Fruit fly (Drosophila melanogaster): Measurements from ENCODE around the gene CG32808.

The CG32808 gene

dm6 chrX:1464033-1464432, 5.6 kb downstream of the CG32808 start, which contains the start of gene Ns3:
Ns3 (minus strand) TSS chrX:1464220.
- TF ChIP-seq dmrt93B (GFP tag; optimal IDR thresholded peaks at IDR 0.05) (no peak), CG9705 (GFP tag; optimal IDR thresholded peaks at IDR 0.05) (no peak), lola (GFP tag; optimal IDR thresholded peaks at IDR 0.05) (no peak), rgr (GFP tag; optimal IDR thresholded peaks at IDR 0.05) (no peak), CG32264 (GFP tag; optimal IDR thresholded peaks at IDR 0.05) (no peak), sv (GFP tag; optimal IDR thresholded peaks at IDR 0.05) (no peak), pan (optimal IDR thresholded peaks at IDR 0.05) (no peak), fru (GFP tag; optimal IDR thresholded peaks at IDR 0.05) (no peak), N (GFP tag; optimal IDR thresholded peaks at IDR 0.05) (no peak), Myc (optimal IDR thresholded peaks at IDR 0.05) (no peak), dsf (GFP tag; optimal IDR thresholded peaks at IDR 0.05; ENCODE audit: borderline replicate concordance) (no peak), Hr78 (GFP tag; optimal IDR thresholded peaks at IDR 0.05) (no peak), psq (GFP tag; optimal IDR thresholded peaks at IDR 0.05) (no peak), h (GFP tag; optimal IDR thresholded peaks at IDR 0.05) (no peak), Rel (GFP tag; optimal IDR thresholded peaks at IDR 0.05) (no peak), Rel (tag; optimal IDR thresholded peaks at IDR 0.05) (no peak), Hr83 (GFP tag; optimal IDR thresholded peaks at IDR 0.05; ENCODE audit: poor library complexity, severe bottlenecking) (no peak), OdsH (GFP tag; optimal IDR thresholded peaks at IDR 0.05) (no peak)

- TF ChIP-seq foxo (GFP tag; optimal IDR thresholded peaks at IDR 0.05) (no peak), ey (GFP tag; optimal IDR thresholded peaks at IDR 0.05) (no peak)
Measured at dm6 chrX:1461544-1461943, 8.1 kb downstream of the CG32808 start, which contains the start of gene CG14787. CG14787 (minus strand) TSS chrX:1461676.

- TF ChIP-seq foxo (GFP tag; optimal IDR thresholded peaks at IDR 0.05) (no peak), jim (GFP tag; optimal IDR thresholded peaks at IDR 0.05) (no peak), Hnf4 (GFP tag; optimal IDR thresholded peaks at IDR 0.05) (no peak), CG9705 (GFP tag; optimal IDR thresholded peaks at IDR 0.05) (no peak), pan (optimal IDR thresholded peaks at IDR 0.05) (no peak), Myc (optimal IDR thresholded peaks at IDR 0.05) (no peak), lola (GFP tag; optimal IDR thresholded peaks at IDR 0.05) (no peak), CG32264 (GFP tag; optimal IDR thresholded peaks at IDR 0.05) (no peak), Rel (GFP tag; optimal IDR thresholded peaks at IDR 0.05) (no peak), Rel (tag; optimal IDR thresholded peaks at IDR 0.05) (no peak)
Measured at dm6 chrX:1460278-1460872, 9.2 kb downstream of the CG32808 start, which contains the start of gene Lrpprc2. Lrpprc2 (minus strand) TSS chrX:1460617.

dm6 chrX:1456954-1457353, 12.7 kb downstream of the CG32808 start, which contains the start of gene CG14785:
CG14785 (minus strand) TSS chrX:1457054.
- TF ChIP-seq CG9705 (GFP tag; optimal IDR thresholded peaks at IDR 0.05) (no peak), HLH106 (tag; optimal IDR thresholded peaks at IDR 0.05) (no peak), GATAd (GFP tag; optimal IDR thresholded peaks at IDR 0.05) (no peak), Myc (optimal IDR thresholded peaks at IDR 0.05) (no peak), foxo (GFP tag; optimal IDR thresholded peaks at IDR 0.05) (no peak), tai (GFP tag; optimal IDR thresholded peaks at IDR 0.05) (no peak), Abd-B (GFP tag; optimal IDR thresholded peaks at IDR 0.05) (no peak), sage (GFP tag; optimal IDR thresholded peaks at IDR 0.05) (no peak), Dfd (GFP tag; optimal IDR thresholded peaks at IDR 0.05) (no peak), rgr (GFP tag; optimal IDR thresholded peaks at IDR 0.05) (no peak), br (GFP tag; optimal IDR thresholded peaks at IDR 0.05) (no peak), CrebA (GFP tag; optimal IDR thresholded peaks at IDR 0.05; ENCODE audit: borderline replicate concordance) (no peak), lola (GFP tag; optimal IDR thresholded peaks at IDR 0.05) (no peak), dsf (GFP tag; optimal IDR thresholded peaks at IDR 0.05; ENCODE audit: borderline replicate concordance) (no peak), dl (GFP tag; optimal IDR thresholded peaks at IDR 0.05; ENCODE audit: insufficient read depth in 1 of 2, partially characterized antibody in 2 of 2) (no peak)

- no peak for TF ChIP-seq lola (GFP tag; optimal IDR thresholded peaks at IDR 0.05)
- no peak for TF ChIP-seq dmrt93B (GFP tag; optimal IDR thresholded peaks at IDR 0.05)
- no peak for TF ChIP-seq Hr78 (GFP tag; optimal IDR thresholded peaks at IDR 0.05)
- TF ChIP-seq Mio (GFP tag; optimal IDR thresholded peaks at IDR 0.05) = no peak
- no peak for TF ChIP-seq dsf (GFP tag; optimal IDR thresholded peaks at IDR 0.05; ENCODE audit: borderline replicate concordance)
- TF ChIP-seq pan (optimal IDR thresholded peaks at IDR 0.05) = no peak
- TF ChIP-seq sage (GFP tag; optimal IDR thresholded peaks at IDR 0.05) = no peak
- no peak for TF ChIP-seq rgr (GFP tag; optimal IDR thresholded peaks at IDR 0.05)
- no peak for TF ChIP-seq CG32264 (GFP tag; optimal IDR thresholded peaks at IDR 0.05)
- no peak for TF ChIP-seq woc (GFP tag; optimal IDR thresholded peaks at IDR 0.05)
- TF ChIP-seq Vsx2 (GFP tag; optimal IDR thresholded peaks at IDR 0.05; ENCODE audit: partially characterized antibody) = no peak
- TF ChIP-seq N (GFP tag; optimal IDR thresholded peaks at IDR 0.05) = no peak
- no peak for TF ChIP-seq Hr83 (GFP tag; optimal IDR thresholded peaks at IDR 0.05; ENCODE audit: poor library complexity, severe bottlenecking)
- TF ChIP-seq Myc (optimal IDR thresholded peaks at IDR 0.05) = no peak
- TF ChIP-seq CrebA (GFP tag; optimal IDR thresholded peaks at IDR 0.05; ENCODE audit: borderline replicate concordance) = no peak
- TF ChIP-seq sv (GFP tag; optimal IDR thresholded peaks at IDR 0.05) = no peak
- TF ChIP-seq Dfd (GFP tag; optimal IDR thresholded peaks at IDR 0.05) = no peak
- TF ChIP-seq usp (GFP tag; optimal IDR thresholded peaks at IDR 0.05) = no peak
- no peak for TF ChIP-seq br (GFP tag; optimal IDR thresholded peaks at IDR 0.05)
Measured at dm6 chrX:1454837-1455236, 14.8 kb downstream of the CG32808 start.

Data from whole organism, wandering third instar larva.